Worm (Caenorhabditis elegans): Measurements from ENCODE around the gene F22H10.6.

Gene F22H10.6

ce11 chrX:16677672-16678071, 13.5 kb downstream of the F22H10.6 start, which contains the start of gene F22H10.3:
TSS of gene F22H10.3 (minus strand) at chrX:16677707.
- peak in 1 of 2 experiments; percentile 13 for TF ChIP-seq unc-62 (GFP tag; optimal IDR thresholded peaks at IDR 0.05 in 1 of 2)
- TF ChIP-seq unc-62 (tag; optimal IDR thresholded peaks at IDR 0.05): no peak
- TF ChIP-seq nhr-41 (GFP tag; IDR thresholded peaks at IDR 0.05): 0 out of 2 replicates have a peak, but pooled peaks have one; percentile 20
- peak; percentile 73 for TF ChIP-seq pqm-1 (tag; optimal IDR thresholded peaks at IDR 0.05)
- TF ChIP-seq madf-5 (GFP tag; IDR thresholded peaks at IDR 0.05): no peak
- peak; percentile 73 for TF ChIP-seq php-3 (GFP tag; IDR thresholded peaks at IDR 0.05)
- no peak for TF ChIP-seq nhr-111 (GFP tag; optimal IDR thresholded peaks at IDR 0.05)
- TF ChIP-seq daf-12 (tag; optimal IDR thresholded peaks at IDR 0.05): no peak
- TF ChIP-seq R02D3.7 (tag; optimal IDR thresholded peaks at IDR 0.05): no peak
- TF ChIP-seq lin-39 (tag; optimal IDR thresholded peaks at IDR 0.05): no peak
- no peak for TF ChIP-seq spr-3 (GFP tag; optimal IDR thresholded peaks at IDR 0.05)
- TF ChIP-seq snpc-4 (tag; optimal IDR thresholded peaks at IDR 0.05): no peak
- no peak for TF ChIP-seq Y75B8A.6 (GFP tag; IDR thresholded peaks at IDR 0.05)
- peak; percentile 39 for TF ChIP-seq nhr-28 (tag; optimal IDR thresholded peaks at IDR 0.05)
- peak; percentile 7 for TF ChIP-seq nhr-6 (tag; optimal IDR thresholded peaks at IDR 0.05)
- TF ChIP-seq snpc-1.2 (GFP tag; IDR thresholded peaks at IDR 0.05): no peak
- TF ChIP-seq mes-2 (tag; optimal IDR thresholded peaks at IDR 0.05; ENCODE audit: poor library complexity, severe bottlenecking): peak; percentile 13
- TF ChIP-seq dmd-6 (GFP tag; IDR thresholded peaks at IDR 0.05): peak; percentile 62
- TF ChIP-seq T20F7.1 (GFP tag; optimal IDR thresholded peaks at IDR 0.05): no peak
- TF ChIP-seq tra-1 (GFP tag; IDR thresholded peaks at IDR 0.05): no peak
- TF ChIP-seq hlh-30 (tag; optimal IDR thresholded peaks at IDR 0.05; ENCODE audit: insufficient read depth): peak; percentile 53
- peak; percentile 50 for TF ChIP-seq hlh-11 (tag; optimal IDR thresholded peaks at IDR 0.05)
- no peak for TF ChIP-seq Y5F2A.4 (GFP tag; optimal IDR thresholded peaks at IDR 0.05)
- TF ChIP-seq dve-1 (tag; optimal IDR thresholded peaks at IDR 0.05; ENCODE audit: insufficient read depth): peak; percentile 74
- TF ChIP-seq set-16 (GFP tag; IDR thresholded peaks at IDR 0.05): no peak
- peak; percentile 27 for TF ChIP-seq ama-1 (optimal IDR thresholded peaks at IDR 0.05)
- no peak for TF ChIP-seq ceh-20 (GFP tag; IDR thresholded peaks at IDR 0.05)
- TF ChIP-seq lin-1 (GFP tag; IDR thresholded peaks at IDR 0.05): peak; percentile 18; the same call in 1 of the 2 replicates
- TF ChIP-seq tag-97 (GFP tag; IDR thresholded peaks at IDR 0.05): no peak
- peak; percentile 26 for TF ChIP-seq mep-1 (tag; optimal IDR thresholded peaks at IDR 0.05)
- TF ChIP-seq hif-1 (tag; optimal IDR thresholded peaks at IDR 0.05): no peak
- peak; percentile 3 for TF ChIP-seq mxl-3 (GFP tag; optimal IDR thresholded peaks at IDR 0.05)
- peak; percentile 44 for TF ChIP-seq nhr-77 (tag; optimal IDR thresholded peaks at IDR 0.05)
- TF ChIP-seq T26A8.4 (GFP tag; IDR thresholded peaks at IDR 0.05): no peak
- no peak for TF ChIP-seq daf-16 (GFP tag; optimal IDR thresholded peaks at IDR 0.05)
- peak; percentile 16 for TF ChIP-seq daf-16 (tag; optimal IDR thresholded peaks at IDR 0.05)

DNA sequence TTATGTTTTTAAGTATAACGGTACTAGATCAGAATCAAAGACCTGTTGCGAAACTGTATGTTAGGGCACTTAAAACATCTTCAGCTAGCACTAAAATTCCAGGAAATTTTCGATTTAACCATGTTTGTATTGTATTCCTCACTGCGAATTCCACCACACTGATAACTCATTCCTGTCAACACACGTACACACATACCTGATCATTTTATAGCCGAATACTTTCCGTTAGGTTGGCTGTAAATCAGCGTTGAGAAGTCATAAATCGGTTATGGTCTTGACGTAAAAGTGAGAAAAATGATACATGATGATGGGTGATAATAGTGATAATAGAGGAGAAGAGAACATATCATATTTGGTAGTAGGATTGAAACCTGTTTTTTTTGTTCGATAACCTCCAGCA, 15.4 kb downstream of the F22H10.6 start:
- TF ChIP-seq ceh-32 (tag; optimal IDR thresholded peaks at IDR 0.05; ENCODE audit: poor library complexity): no peak
- TF ChIP-seq php-3 (GFP tag; IDR thresholded peaks at IDR 0.05): peak; percentile 75
- TF ChIP-seq ceh-62 (tag; optimal IDR thresholded peaks at IDR 0.05): no peak
- no peak for TF ChIP-seq lin-1 (GFP tag; IDR thresholded peaks at IDR 0.05)
- no peak for TF ChIP-seq zip-2 (tag; optimal IDR thresholded peaks at IDR 0.05)
- TF ChIP-seq pha-4 (GFP tag; IDR thresholded peaks at IDR 0.05): no peak
- no peak for TF ChIP-seq pha-4 (tag; optimal IDR thresholded peaks at IDR 0.05)
- TF ChIP-seq R02D3.7 (tag; optimal IDR thresholded peaks at IDR 0.05): no peak
- no peak for TF ChIP-seq daf-16 (GFP tag; optimal IDR thresholded peaks at IDR 0.05)
- peak; percentile 55 for TF ChIP-seq daf-16 (tag; optimal IDR thresholded peaks at IDR 0.05)
